Worm (Caenorhabditis elegans) whole organism, mixed stage, embryonic: ENCODE results near the gene B0361.11.

Experiments used
- ceh-39 ChIP-seq: fragments of 150-350 bp; optimal IDR thresholded peaks from 2 replicates; lab custom pipeline; 2014; ENCODE audit warnings: missing biosample characterization, missing genetic modification characterization
- mls-2 ChIP-seq: sonication (generic microtip); optimal IDR thresholded peaks from 2 replicates; lab custom pipeline; 2016; ENCODE audit warnings: mild to moderate bottlenecking, missing genetic modification characterization, moderate library complexity, missing compliant biosample characterization
- nhr-12 ChIP-seq: fragments of 150-350 bp; optimal IDR thresholded peaks from 2 replicates; lab custom pipeline; 2014; ENCODE audit warnings: missing biosample characterization, missing genetic modification characterization
- nhr-2 ChIP-seq: fragments of 150-350 bp; optimal IDR thresholded peaks from 2 replicates; lab custom pipeline; 2014; ENCODE audit warnings: missing biosample characterization, missing genetic modification characterization
- nhr-237 ChIP-seq: fragments of 150-350 bp; optimal IDR thresholded peaks from 2 replicates; lab custom pipeline; 2014; ENCODE audit warnings: missing biosample characterization, missing genetic modification characterization
- nhr-28 ChIP-seq: fragments of 150-350 bp; optimal IDR thresholded peaks from 2 replicates; lab custom pipeline; 2014; ENCODE audit warnings: missing biosample characterization, missing genetic modification characterization
- nhr-76 ChIP-seq: sonication (generic microtip); optimal IDR thresholded peaks from 2 replicates; lab custom pipeline; 2017; ENCODE audit warnings: missing biosample characterization, missing genetic modification characterization
- ztf-11 ChIP-seq: fragments of 150-350 bp; optimal IDR thresholded peaks from 2 replicates; lab custom pipeline; 2014; ENCODE audit warnings: missing biosample characterization, missing genetic modification characterization

DNA sequence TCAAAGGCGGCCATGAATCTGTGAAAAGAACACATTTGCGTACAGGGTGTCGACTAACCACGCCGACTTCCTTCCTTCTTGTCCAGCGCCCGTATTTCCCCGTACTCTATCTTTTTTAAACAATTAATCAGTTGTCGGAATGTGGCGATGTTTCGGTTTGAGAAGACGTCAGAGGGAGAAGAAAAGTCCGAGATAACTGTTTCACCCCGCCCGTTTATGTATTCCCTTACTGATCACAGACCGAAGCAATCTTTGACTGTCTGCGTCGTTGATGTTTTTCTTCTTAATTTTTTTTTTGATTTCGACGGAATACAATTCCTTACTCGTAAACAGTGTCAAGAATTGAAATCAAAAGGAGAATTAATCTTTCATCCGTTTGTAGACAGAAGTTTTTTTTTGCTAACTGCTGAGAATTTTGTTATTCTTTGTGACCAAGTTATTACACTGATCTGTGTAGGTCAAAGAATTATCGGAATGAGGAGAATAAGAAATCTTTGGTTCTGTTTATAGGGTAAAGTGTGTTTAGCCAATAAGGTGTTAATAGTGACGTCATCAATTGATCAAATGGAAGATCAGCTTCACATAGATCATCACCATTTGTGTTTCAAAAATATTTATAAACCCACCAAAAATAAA is 19.8 kb downstream of the B0361.11 start:
- TF ChIP-seq nhr-2 (tag; lab: Kevin White, UChicago) (no peak), nhr-28 (tag; lab: Kevin White, UChicago) (no peak), mls-2 (no peak), nhr-76 (tag; lab: Kevin White, UChicago) (no peak), ztf-11 (tag; lab: Kevin White, UChicago) (no peak), ceh-39 (tag; lab: Kevin White, UChicago) (no peak), nhr-12 (tag; lab: Kevin White, UChicago) (no peak), nhr-237 (tag; lab: Kevin White, UChicago) (no peak)
